Fruit fly (Drosophila melanogaster): Measurements from ENCODE around the gene loaf.

The loaf gene

DNA sequence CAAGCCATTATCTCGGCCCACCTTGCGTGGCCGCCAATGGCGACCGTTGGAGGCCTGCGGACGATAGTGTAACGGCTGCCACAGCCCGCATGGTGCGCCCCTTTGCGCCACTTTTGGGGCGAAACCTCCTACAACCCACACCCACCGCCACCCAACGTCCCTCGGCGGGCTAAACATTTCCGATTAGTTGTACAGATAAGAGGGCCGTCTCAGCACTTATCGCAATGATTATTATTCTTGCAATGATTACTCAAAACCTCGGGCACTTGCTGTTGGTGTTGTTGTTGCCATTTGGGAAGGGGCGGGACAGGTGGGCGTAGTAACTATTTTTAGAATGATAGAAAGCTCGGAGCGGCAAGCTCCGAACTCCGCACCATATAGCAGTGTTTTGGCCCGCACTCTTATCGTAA is 6.6 kb upstream of the loaf start:
- TF ChIP-seq CG8478 (optimal IDR thresholded peaks at IDR 0.05), result no peak

DNA sequence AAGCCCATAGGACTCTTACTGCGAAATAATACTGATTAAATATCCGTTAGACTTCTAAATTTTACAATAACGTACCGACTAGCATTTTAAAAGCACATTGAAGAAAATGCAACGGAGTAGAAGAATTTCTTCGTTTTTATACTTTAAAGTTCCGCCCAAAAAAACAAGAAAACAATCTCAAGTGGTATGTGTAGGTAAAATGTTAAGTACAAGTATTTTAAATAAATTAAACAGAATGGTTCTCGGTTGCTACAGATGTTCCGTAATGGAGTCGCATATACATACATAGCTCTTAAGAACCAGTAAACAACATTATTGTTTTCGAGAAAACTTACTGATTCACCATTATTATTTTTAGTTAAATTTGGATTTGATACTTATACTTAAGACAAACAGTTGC is 6.1 kb upstream of the loaf start, which contains the start of gene Muc68D:
Muc68D (minus strand) TSS at position 101 of the 400 bp plus-strand sequence.
- no peak for TF ChIP-seq CG8478 (optimal IDR thresholded peaks at IDR 0.05)
- TF ChIP-seq CTCF (optimal IDR thresholded peaks at IDR 0.05), result no peak

DNA sequence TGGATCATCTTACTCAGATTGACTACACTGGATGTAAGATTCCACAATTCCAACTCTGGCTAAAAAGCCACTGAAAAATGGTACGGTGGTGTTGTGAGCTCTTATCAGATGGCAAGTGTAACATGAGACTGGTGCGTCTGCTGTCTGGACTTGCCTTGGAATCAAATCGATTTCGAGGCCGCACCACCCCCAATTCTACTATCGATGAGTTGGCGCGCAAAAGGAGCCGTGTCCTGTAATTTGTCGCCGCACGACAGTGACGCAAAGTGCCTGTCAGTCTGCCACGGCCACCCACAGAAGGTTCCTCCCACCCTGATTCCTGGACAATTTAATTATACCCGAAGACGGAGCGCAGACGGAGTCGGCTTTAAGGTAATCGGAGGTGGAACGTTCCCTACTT is 581 bp upstream of the loaf start:
- TF ChIP-seq CG8478 (optimal IDR thresholded peaks at IDR 0.05) (no peak), CTCF (optimal IDR thresholded peaks at IDR 0.05) (no peak)

DNA sequence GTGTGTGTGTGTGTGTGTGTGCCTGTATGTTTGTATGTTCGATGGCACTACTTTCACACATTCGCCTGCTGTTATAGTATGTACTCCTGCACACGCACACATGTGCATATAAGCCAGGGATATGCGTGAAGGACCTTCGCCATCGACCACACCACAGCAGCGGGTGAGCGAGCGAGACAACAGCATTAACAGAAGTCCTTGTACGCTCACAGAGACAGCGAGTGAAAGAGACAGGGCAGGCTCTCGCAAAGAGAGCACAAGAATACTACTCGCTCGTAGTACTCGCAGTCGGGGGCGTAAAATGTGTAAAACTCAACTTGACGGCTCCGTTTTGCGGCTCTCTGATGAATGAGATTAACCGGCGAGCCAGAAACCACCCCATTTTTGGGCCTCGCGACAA is 1.1 kb downstream of the loaf start:
- TF ChIP-seq CG8478 (optimal IDR thresholded peaks at IDR 0.05), result no peak
- no peak for TF ChIP-seq CTCF (optimal IDR thresholded peaks at IDR 0.05)

DNA sequence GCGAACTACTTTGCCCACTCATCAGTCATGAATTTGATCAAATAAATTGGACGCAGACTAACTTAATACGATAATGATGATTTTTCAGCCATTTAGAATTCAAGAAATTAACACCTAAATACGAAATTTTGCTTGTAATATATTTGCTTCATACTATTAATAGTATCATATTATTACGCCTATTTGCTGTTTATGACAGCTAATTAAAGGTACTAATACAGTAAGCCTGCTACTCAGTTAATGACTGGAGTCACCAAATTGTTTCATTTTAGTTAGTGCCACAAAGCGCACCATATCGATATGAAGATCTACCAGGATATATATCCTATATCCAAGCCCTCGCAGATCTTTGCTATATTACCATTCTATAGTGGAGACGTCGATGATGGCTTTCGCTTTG is 15.0 kb downstream of the loaf start, which contains the start of gene Gr68a:
Gr68a (plus strand) TSS at position 301 of the 400 bp plus-strand sequence.
- TF ChIP-seq CTCF (optimal IDR thresholded peaks at IDR 0.05) (no peak), CG8478 (optimal IDR thresholded peaks at IDR 0.05) (no peak)

DNA sequence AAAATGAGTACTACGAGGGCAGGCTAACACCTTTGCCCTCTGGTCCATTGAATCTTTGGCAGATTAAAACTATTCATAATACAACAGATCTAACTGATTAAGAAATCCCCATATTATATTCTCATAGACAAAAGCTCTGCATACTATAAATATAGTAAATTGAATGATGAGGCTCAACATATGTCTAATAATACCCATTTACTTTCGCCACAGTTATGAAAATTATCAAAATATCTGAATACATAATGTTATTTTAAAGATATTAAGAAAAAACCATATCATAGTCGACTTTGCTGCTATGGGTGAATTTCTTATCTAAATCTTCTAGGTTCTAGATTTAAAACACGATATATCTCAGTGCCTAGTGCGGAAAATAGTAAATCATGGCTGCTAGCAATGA is 34.1 kb downstream of the loaf start, which contains the start of gene CG32087:
CG32087 (plus strand) TSS at position 301 of the 400 bp plus-strand sequence.
- TF ChIP-seq CTCF (optimal IDR thresholded peaks at IDR 0.05), result no peak
- TF ChIP-seq CG8478 (optimal IDR thresholded peaks at IDR 0.05), result no peak

DNA sequence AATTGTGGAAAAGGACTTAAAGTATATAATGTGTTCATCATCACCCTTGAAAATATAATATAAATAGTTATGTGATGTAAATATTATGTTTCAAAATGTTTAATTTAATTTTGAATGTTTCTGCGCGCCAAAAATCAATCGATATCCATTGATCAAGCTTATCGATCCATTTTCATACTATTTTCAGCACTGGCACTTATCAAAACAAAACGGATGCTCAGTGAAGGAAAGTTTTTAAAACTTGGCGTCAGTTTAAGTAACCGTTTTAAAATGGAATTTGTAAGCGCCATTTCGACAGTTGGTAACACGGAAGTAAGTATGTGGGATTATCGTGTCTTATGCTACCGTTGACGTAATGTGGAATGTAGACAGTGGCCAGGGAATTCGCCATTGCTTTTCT is 37.8 kb downstream of the loaf start, which contains the start of gene sunn:
sunn (plus strand) TSS at position 202 of the 400 bp plus-strand sequence.
- TF ChIP-seq CG8478 (optimal IDR thresholded peaks at IDR 0.05), result no peak
- no peak for TF ChIP-seq CTCF (optimal IDR thresholded peaks at IDR 0.05)

DNA sequence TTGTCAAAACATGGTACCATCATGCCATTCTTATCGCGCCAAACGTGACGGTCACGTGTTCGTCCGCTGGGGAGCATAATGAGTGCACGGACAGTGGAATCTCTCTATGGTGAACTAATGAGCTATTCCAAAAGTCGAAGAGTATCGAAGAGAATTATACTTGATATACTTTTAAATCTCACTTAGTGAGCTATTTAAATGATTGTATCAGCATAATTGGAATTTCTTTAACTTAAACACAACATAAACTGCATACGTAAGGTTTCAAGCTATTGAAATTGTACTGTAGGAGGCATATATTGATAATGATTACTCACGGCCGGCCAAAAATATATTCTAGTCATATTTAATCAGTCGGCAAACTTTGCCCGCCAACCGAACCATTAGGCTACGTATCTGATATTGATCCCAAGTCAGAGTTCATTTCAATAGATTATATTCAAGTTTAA is 44.5 kb downstream of the loaf start:
- TF ChIP-seq CTCF (optimal IDR thresholded peaks at IDR 0.05) (no peak), CG8478 (optimal IDR thresholded peaks at IDR 0.05) (no peak)

DNA sequence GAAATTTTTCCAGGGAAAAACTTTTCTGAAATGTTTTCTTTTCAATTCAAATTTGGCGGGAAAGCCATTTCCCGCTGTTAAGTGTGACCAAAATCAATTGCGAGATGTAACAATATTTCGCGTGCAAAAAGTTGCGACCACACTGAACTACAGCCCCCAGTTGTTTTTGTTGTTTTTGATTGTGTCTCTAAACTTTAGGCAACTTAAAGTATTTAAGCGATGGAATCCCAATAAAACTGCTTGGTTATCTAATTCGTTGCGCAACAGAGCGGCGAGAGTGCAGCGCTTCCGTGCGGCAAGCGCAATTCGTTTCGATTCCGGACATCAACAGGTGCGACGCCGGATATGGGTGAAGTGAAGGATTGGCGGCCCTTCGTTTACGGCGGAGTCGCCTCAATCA is 45.2 kb downstream of the loaf start, which contains the start of gene Bmcp:
Bmcp (plus strand) TSS at position 155 of the 400 bp plus-strand sequence.
- no peak for TF ChIP-seq CG8478 (optimal IDR thresholded peaks at IDR 0.05)
- no peak for TF ChIP-seq CTCF (optimal IDR thresholded peaks at IDR 0.05)

DNA sequence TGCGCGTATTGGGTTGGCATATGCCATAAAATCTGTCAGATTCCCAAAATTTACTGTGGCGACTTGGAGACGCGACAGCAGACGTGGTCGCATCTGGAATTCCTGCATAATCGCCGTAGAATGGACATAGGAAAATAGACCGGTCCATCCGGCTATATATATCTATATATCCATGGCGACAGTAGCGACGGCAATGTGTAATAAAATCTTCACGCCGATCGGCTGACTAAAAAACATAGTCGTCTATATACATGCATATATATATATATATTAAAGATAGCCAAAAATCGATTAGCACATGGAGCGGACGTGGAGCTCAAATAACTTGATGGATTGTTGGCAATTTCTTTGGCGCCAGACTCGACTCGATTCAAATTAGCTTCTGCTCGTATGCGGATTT is 48.0 kb downstream of the loaf start:
- no peak for TF ChIP-seq CG8478 (optimal IDR thresholded peaks at IDR 0.05)
- TF ChIP-seq CTCF (optimal IDR thresholded peaks at IDR 0.05), result no peak

DNA sequence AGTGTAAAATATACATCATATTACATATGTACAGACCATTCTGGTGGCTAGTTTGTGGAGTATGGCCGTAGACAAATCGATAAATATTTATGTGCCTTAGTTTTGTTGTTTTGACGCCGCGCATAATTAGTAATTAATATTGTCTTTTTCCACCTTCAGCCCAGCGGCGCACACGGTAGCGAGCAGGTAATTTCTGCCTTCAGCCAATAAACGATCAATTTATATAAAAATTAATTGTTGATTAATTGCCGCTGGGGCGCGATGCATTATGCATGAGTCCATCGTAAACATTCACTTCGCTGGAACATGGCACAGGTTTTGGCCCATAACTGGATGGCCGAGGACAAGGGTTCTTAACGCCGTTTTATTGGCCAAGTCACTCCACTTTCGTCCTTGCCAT is 48.7 kb downstream of the loaf start:
- TF ChIP-seq CTCF (optimal IDR thresholded peaks at IDR 0.05), result no peak
- no peak for TF ChIP-seq CG8478 (optimal IDR thresholded peaks at IDR 0.05)

DNA sequence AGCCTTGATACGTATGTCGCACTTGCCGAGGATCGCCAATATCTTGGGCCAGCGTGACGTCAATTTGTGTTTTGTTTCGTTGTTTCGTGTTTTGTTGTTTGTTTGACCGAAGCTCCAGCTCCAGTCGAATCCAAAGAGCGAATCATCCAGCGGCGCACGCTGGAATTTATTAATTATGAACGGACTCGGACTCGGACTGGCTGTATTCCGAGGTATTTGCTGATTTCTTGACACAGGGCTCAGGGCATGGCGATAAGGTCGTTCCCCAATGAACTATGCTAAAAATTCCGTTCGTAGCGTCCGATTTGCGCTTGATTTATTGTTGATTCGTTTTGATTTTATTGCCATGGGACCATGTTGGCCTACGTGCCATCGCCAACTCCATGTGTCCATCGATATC is 49.1 kb downstream of the loaf start:
- no peak for TF ChIP-seq CG8478 (optimal IDR thresholded peaks at IDR 0.05)
- no peak for TF ChIP-seq CTCF (optimal IDR thresholded peaks at IDR 0.05)

DNA sequence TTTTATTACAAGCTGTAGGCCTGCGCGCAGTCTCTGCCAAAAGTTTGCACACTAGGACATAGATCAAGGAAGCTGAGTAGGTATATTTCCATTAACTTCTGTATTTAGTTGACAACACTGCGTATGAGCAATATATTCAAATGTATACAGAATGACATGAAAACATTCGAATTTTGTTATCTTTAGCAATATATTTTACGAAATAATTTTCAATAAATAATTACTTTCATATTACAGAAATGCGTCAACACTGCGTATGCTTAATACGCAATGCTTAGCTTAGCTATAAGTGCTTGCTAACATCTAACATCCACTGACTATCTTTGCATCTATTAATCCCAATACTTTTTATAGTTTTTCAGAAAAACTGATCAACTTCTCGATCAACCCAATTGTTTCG is 49.6 kb downstream of the loaf start:
- no peak for TF ChIP-seq CTCF (optimal IDR thresholded peaks at IDR 0.05)
- TF ChIP-seq CG8478 (optimal IDR thresholded peaks at IDR 0.05), result no peak

DNA sequence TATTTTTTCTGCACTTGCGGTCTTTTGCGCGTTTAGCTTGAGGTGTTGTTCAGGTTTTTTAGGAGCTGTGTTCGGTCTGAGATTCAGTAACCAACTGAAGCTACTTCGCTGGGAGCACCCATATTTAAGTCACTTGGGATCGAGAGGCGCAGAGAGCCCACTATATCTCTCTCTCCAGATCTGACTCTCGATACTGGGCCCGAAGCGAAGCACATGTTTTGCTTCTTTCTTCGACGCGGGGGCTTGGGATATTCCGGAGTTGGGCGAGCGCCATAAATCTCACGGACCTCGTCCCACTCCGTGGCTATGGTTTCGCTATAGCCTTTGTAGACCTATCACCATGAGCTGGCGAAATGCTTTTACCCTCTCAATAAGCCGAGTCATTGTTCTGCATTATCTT is 50.8 kb downstream of the loaf start, which contains the start of gene CG14132:
CG14132 (minus strand) TSS at position 99 of the 400 bp plus-strand sequence.
- TF ChIP-seq CTCF (optimal IDR thresholded peaks at IDR 0.05), result no peak
- TF ChIP-seq CG8478 (optimal IDR thresholded peaks at IDR 0.05), result no peak

DNA sequence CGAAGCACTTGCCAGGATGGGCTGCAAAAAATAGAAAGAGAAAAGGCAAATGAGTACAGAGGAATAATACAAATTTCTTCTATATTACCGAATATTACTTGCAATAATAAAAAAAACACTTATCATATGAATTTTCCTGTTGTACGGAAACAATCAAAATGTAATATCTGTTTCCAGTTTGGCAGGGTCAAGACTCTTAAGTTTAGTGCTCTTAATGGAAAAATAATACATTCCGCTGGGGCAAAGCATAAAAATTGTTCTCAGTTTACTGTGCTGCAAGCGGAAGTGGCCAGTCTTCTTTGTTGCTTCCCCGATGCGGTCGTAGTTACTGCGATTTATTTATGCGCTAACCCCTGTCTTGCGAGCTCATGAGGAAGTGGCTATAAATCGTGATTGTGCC is 53.1 kb downstream of the loaf start:
- no peak for TF ChIP-seq CG8478 (optimal IDR thresholded peaks at IDR 0.05)

DNA sequence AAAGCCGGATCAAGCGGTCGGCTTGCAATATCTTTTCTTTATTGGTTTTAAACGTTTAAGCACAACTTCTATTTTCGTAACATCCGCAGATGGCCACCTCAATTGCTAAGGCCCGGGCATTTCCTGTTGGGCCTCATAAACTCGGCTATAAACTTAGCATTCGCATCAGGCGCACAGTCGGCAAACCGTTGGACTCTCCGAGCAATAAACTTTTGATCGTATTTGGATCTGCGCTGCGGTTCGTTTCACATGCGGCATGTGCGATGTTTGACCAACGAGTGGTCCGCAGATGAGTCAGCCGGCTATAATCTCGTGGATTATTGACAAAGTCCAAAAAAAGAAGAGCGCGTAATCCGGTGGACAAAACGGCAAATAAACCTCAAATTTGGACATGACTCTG is 54.2 kb downstream of the loaf start:
- TF ChIP-seq CG8478 (optimal IDR thresholded peaks at IDR 0.05) (no peak), CTCF (optimal IDR thresholded peaks at IDR 0.05) (no peak)

DNA sequence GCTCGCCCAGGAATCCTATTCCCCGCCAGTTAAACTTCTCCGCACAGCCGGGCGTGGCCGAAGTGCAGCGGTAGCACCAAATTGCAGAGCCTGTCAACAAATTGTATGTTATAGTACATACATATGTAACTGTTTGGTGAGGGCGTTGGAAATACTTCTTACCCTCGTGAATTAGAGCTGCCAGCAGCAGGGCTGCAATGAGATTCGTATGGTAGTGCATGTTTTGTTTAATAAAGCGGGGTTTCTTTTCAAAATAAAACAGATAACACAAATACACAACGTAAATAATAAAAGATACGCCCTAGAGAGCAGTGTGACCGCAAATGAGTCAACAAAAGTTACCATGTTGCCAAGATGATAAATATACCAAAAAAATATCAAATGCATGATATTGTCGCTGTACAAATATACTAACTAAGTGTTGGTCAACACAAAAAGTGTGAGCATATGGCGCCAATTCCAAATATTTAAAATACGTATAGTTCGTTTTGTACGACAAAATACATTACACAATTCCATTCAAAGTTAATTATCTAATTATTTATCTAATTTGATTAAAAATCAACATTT is 54.8 kb downstream of the loaf start, which contains the start of gene crim:
crim (minus strand) TSS at position 328 of the 570 bp plus-strand sequence.
- TF ChIP-seq CTCF (optimal IDR thresholded peaks at IDR 0.05), result peak in 1 of 2 experiments; percentile 9
- no peak for TF ChIP-seq CG8478 (optimal IDR thresholded peaks at IDR 0.05)
